Worm (Caenorhabditis elegans): Measurements from ENCODE around the gene cyd-1.

The cyd-1 gene

DNA sequence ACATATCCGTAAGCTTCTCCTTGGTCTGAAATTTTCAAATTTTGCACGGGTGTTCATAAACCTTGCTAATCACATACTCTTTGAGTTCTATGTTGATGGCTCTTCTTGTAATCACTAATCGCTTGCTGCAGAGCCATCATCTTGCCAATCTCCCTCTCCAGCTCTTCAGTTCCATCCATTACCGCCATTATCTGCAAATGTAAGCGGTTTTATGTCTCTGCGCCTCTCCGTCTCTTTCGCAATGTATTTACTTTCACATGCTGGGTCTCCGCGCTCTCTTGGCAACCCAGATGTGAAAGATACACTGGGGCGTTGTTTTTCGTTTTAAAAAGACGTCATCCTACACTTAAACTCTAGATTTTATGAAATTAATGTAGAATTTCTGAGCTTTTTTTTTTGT is 27.1 kb upstream of the cyd-1 start (continued):
- TF ChIP-seq ceh-62 (tag; optimal IDR thresholded peaks at IDR 0.05) (no peak), nhr-111 (GFP tag; optimal IDR thresholded peaks at IDR 0.05) (no peak), spr-1 (tag; optimal IDR thresholded peaks at IDR 0.05) (no peak), F10B5.3 (tag; optimal IDR thresholded peaks at IDR 0.05) (no peak), egl-27 (tag; optimal IDR thresholded peaks at IDR 0.05) (no peak), dmd-6 (GFP tag; IDR thresholded peaks at IDR 0.05) (no peak), madf-5 (GFP tag; IDR thresholded peaks at IDR 0.05) (no peak), nhr-48 (tag; optimal IDR thresholded peaks at IDR 0.05) (no peak), nhr-42 (GFP tag; IDR thresholded peaks at IDR 0.05) (no peak), zip-11 (GFP tag; IDR thresholded peaks at IDR 0.05) (no peak), tra-1 (GFP tag; IDR thresholded peaks at IDR 0.05) (no peak), rbr-2 (tag; optimal IDR thresholded peaks at IDR 0.05) (peak; percentile 25), lin-39 (tag; optimal IDR thresholded peaks at IDR 0.05) (no peak), lin-29 (GFP tag; IDR thresholded peaks at IDR 0.05) (no peak), vab-7 (GFP tag; IDR thresholded peaks at IDR 0.05) (no peak), R02D3.7 (tag; optimal IDR thresholded peaks at IDR 0.05) (no peak), D1046.2 (GFP tag; IDR thresholded peaks at IDR 0.05) (no peak), nhr-102 (tag; optimal IDR thresholded peaks at IDR 0.05) (no peak), fos-1 (tag; optimal IDR thresholded peaks at IDR 0.05) (no peak), saeg-2 (GFP tag; IDR thresholded peaks at IDR 0.05) (no peak), snpc-4 (tag; optimal IDR thresholded peaks at IDR 0.05) (no peak), sdz-12 (GFP tag; optimal IDR thresholded peaks at IDR 0.05) (no peak)

DNA sequence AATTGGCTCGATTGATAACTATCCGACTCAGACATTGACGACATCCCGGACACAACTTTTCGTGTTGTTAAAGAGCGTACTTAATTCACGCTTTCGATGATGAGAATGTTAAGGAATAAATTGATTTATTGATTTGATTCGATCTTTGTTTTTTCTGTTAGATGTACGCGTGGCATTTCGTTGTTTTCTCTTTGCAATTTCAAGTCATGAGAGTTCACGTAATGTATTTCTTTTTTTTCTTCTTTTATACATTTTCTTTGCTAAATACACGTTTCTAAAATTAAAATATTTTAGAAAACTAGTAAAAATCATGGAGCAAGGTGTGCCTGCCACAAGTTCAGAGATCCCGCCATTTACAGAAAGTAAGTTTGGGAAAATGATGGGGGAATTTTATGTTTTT is 25.7 kb upstream of the cyd-1 start, which contains the start of the genes Y38F1A.1 and Y38F1A.2:
Y38F1A.1 (minus strand) TSS at position 101 of the 400 bp plus-strand sequence.
Y38F1A.2 (plus strand) TSS at position 289 of the 400 bp plus-strand sequence.
- TF ChIP-seq cey-2 (tag; optimal IDR thresholded peaks at IDR 0.05; ENCODE audit: borderline replicate concordance, insufficient read depth) (no peak), dve-1 (tag; optimal IDR thresholded peaks at IDR 0.05; ENCODE audit: insufficient read depth) (no peak), F37D6.2 (tag; optimal IDR thresholded peaks at IDR 0.05) (no peak), ztf-7 (tag; optimal IDR thresholded peaks at IDR 0.05) (no peak), nhr-10 (tag; optimal IDR thresholded peaks at IDR 0.05) (no peak), tag-97 (GFP tag; IDR thresholded peaks at IDR 0.05) (no peak), duxl-1 (tag; optimal IDR thresholded peaks at IDR 0.05; ENCODE audit: poor library complexity) (no peak), set-16 (GFP tag; IDR thresholded peaks at IDR 0.05) (no peak), arid-1 (GFP tag; conservative IDR thresholded peaks at IDR 0.05) (no peak), skn-1 (tag; optimal IDR thresholded peaks at IDR 0.05) (no peak), snpc-4 (tag; optimal IDR thresholded peaks at IDR 0.05) (no peak), hlh-11 (tag; optimal IDR thresholded peaks at IDR 0.05) (no peak), lin-39 (tag; optimal IDR thresholded peaks at IDR 0.05) (no peak)

DNA sequence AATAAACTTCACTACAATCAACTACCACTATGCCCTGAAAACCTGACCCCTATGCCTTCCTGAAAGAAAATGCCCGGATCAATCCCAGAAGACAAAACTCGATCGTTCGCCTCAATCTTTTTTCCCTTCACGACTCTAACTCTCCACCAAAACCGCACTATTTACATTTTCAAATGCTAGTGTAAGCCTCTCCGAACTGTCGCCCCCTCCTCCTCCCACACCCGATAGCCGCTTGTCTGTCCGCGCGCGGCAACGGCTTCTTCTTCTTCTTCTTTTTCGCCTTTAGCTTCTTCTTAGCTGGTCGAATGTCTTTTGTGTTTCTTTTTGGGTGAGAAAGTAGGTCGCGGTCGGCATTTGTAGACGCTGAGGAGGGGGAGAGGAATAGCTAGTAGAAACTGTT is 20.2 kb upstream of the cyd-1 start:
- no peak for TF ChIP-seq zip-11 (GFP tag; IDR thresholded peaks at IDR 0.05)
- TF ChIP-seq zip-2 (tag; optimal IDR thresholded peaks at IDR 0.05): no peak
- TF ChIP-seq zag-1 (tag; optimal IDR thresholded peaks at IDR 0.05): no peak
- no peak for TF ChIP-seq gei-8 (GFP tag; optimal IDR thresholded peaks at IDR 0.05)
- TF ChIP-seq dmd-6 (GFP tag; IDR thresholded peaks at IDR 0.05): no peak
- peak in 1 of 2 experiments; percentile 81 for TF ChIP-seq unc-62 (GFP tag; optimal IDR thresholded peaks at IDR 0.05 in 1 of 2)
- TF ChIP-seq unc-62 (tag; optimal IDR thresholded peaks at IDR 0.05): no peak
- no peak for TF ChIP-seq daf-12 (tag; optimal IDR thresholded peaks at IDR 0.05)
- TF ChIP-seq nhr-76 (tag; optimal IDR thresholded peaks at IDR 0.05): no peak
